Worm (Caenorhabditis elegans): ENCODE data around the gene T01G1.4.
"Not testable (repeated sequence)": the region's sequence is repeated elsewhere in the genome, so short reads cannot be mapped to it uniquely, and the experiment has no call there.

Gene T01G1.4

ce11 chrIV:11324741-11325140 is 36.6 kb downstream of the T01G1.4 start, which contains the start of gene his-48:
TSS of gene his-48 (plus strand) at chrIV:11324745.
- not testable (repeated sequence) for TF ChIP-seq lin-11, nhr-77, nhr-10 (tag; optimal IDR thresholded peaks at IDR 0.05)

- TF ChIP-seq lsy-2 (tag; optimal IDR thresholded peaks at IDR 0.05) (no peak), egl-27 (tag; optimal IDR thresholded peaks at IDR 0.05) (no peak), unc-39 (tag; optimal IDR thresholded peaks at IDR 0.05) (no peak), nhr-12 (tag; optimal IDR thresholded peaks at IDR 0.05) (no peak), ceh-82 (tag; optimal IDR thresholded peaks at IDR 0.05) (no peak), Y55F3AM.14 (GFP tag; optimal IDR thresholded peaks at IDR 0.05) (no peak), mbf-1 (tag; optimal IDR thresholded peaks at IDR 0.05) (no peak), aly-2 (tag; optimal IDR thresholded peaks at IDR 0.05) (no peak), elt-1 (tag; optimal IDR thresholded peaks at IDR 0.05) (no peak), nhr-129 (tag; optimal IDR thresholded peaks at IDR 0.05) (no peak), nhr-10 (tag; optimal IDR thresholded peaks at IDR 0.05) (no peak), sem-4 (tag; optimal IDR thresholded peaks at IDR 0.05) (no peak), ztf-4 (tag; optimal IDR thresholded peaks at IDR 0.05) (no peak)
These were observed 37.6 kb downstream of the T01G1.4 start for ce11 chrIV:11323666-11324065.

DNA sequence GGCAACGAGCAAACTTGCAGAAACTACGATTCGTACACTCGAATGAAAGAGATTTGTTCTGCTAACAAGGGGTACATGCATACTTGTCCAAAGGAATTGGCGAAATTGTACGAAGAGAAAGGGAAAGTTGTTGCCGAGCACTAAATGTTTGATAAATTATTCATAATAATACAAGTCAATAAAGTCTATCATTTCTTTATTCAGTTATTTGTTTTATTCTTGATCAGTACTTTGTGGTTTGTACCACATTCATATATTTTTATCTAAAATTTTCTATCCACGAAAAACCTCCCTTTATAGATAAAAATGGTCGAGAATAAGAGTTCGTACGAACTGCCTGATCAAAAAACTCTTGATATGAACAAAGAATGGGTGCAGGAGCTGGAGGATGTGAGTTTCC is 40.8 kb downstream of the T01G1.4 start, which contains the start of gene edg-1:
TSS of gene edg-1 (plus strand) at position 301 of the 400 bp plus-strand sequence.
- no peak for TF ChIP-seq crh-2 (tag; optimal IDR thresholded peaks at IDR 0.05)
- no peak for TF ChIP-seq nhr-21 (tag; optimal IDR thresholded peaks at IDR 0.05)
- no peak for TF ChIP-seq fos-1 (tag; optimal IDR thresholded peaks at IDR 0.05)
- TF ChIP-seq nhr-25 (tag; optimal IDR thresholded peaks at IDR 0.05), result no peak
- TF ChIP-seq F13H6.1 (tag; optimal IDR thresholded peaks at IDR 0.05), result no peak
- TF ChIP-seq C34F6.9 (tag; optimal IDR thresholded peaks at IDR 0.05), result no peak
- no peak for TF ChIP-seq sma-9 (GFP tag; optimal IDR thresholded peaks at IDR 0.05)
- TF ChIP-seq sma-9 (tag; optimal IDR thresholded peaks at IDR 0.05), result no peak
- TF ChIP-seq R02D3.7 (tag; optimal IDR thresholded peaks at IDR 0.05), result no peak
- TF ChIP-seq mab-5 (tag; optimal IDR thresholded peaks at IDR 0.05), result no peak
- TF ChIP-seq ztf-4 (tag; optimal IDR thresholded peaks at IDR 0.05), result no peak
- TF ChIP-seq blmp-1 (tag; optimal IDR thresholded peaks at IDR 0.05; ENCODE audit: insufficient read depth), result no peak
- no peak for TF ChIP-seq unc-55 (GFP tag; optimal IDR thresholded peaks at IDR 0.05)
- no peak for TF ChIP-seq unc-62 (GFP tag; optimal IDR thresholded peaks at IDR 0.05)
- TF ChIP-seq nhr-10 (tag; optimal IDR thresholded peaks at IDR 0.05), result no peak
- TF ChIP-seq ceh-16 (tag; optimal IDR thresholded peaks at IDR 0.05), result no peak

DNA sequence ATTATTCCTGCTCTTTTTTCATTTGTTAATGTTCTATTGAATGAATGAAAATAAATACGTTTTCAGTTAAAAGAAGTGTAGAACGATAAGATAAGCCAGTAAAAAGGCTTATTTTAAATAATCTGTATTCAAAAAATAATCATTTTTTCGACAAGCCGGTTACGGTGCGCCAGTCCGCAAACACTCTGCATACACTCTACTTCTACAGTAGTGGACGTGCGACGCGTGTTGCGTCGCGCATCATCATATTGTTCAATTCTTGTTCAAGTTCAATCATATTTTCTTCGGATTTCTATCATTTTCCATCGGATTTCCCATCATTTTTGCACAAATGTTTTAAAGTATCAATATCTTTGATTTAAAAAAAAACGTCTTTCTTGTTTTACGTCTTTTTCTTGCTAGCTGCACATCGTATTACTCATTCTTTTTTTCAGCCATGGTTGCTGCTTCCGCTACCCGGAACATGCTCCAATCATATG is 41.4 kb downstream of the T01G1.4 start, which contains the start of gene B0035.18:
TSS of gene B0035.18 (plus strand) at position 429 of the 479 bp plus-strand sequence.
- no peak for TF ChIP-seq snpc-4 (tag; optimal IDR thresholded peaks at IDR 0.05)
- TF ChIP-seq crh-2 (tag; optimal IDR thresholded peaks at IDR 0.05), result no peak
- TF ChIP-seq ama-1 (optimal IDR thresholded peaks at IDR 0.05), result no peak
- TF ChIP-seq nhr-77 (tag; optimal IDR thresholded peaks at IDR 0.05), result no peak
- TF ChIP-seq zag-1 (tag; optimal IDR thresholded peaks at IDR 0.05), result no peak
- no peak for TF ChIP-seq sma-3 (GFP tag; optimal IDR thresholded peaks at IDR 0.05)
- no peak for TF ChIP-seq sem-4 (tag; optimal IDR thresholded peaks at IDR 0.05)
- no peak for TF ChIP-seq F13H6.1 (tag; optimal IDR thresholded peaks at IDR 0.05)

- TF ChIP-seq lin-13 (GFP tag; optimal IDR thresholded peaks at IDR 0.05), result no peak
- no peak for TF ChIP-seq ZK546.5 (tag; optimal IDR thresholded peaks at IDR 0.05)
- TF ChIP-seq zag-1 (tag; optimal IDR thresholded peaks at IDR 0.05), result no peak
- no peak for TF ChIP-seq lsy-2 (tag; optimal IDR thresholded peaks at IDR 0.05)
- TF ChIP-seq crh-2 (tag; optimal IDR thresholded peaks at IDR 0.05), result no peak
- no peak for TF ChIP-seq mab-5 (tag; optimal IDR thresholded peaks at IDR 0.05)
- no peak for TF ChIP-seq lin-39 (tag; optimal IDR thresholded peaks at IDR 0.05)
These were observed 44.2 kb downstream of the T01G1.4 start, which contains the start of gene gspd-1 for ce11 chrIV:11317119-11317518. TSS of gene gspd-1 (plus strand) at chrIV:11317419.

Data from whole organism, L2 larva.